Fruit fly (Drosophila melanogaster) whole organism, prepupa: ENCODE data around the gene Las.

Experiments used
- Blimp-1 ChIP-seq: fragments of 200-800 bp; sonication (Bioruptor generic); optimal IDR thresholded peaks from 3 replicates; lab custom pipeline; 2017; ENCODE audit warnings: missing biosample characterization, missing genetic modification characterization, mild to moderate bottlenecking, moderate library complexity, missing genetic modification reagents
- CG10631 ChIP-seq: fragments of 200-800 bp; sonication (Bioruptor generic); optimal IDR thresholded peaks from 2 replicates; lab custom pipeline; 2016; ENCODE audit warnings: missing biosample characterization, missing genetic modification characterization
- CG10669 ChIP-seq: fragments of 200-800 bp; sonication (Bioruptor generic); optimal IDR thresholded peaks from 3 replicates; lab custom pipeline; 2018; ENCODE audit warnings: missing biosample characterization, mild to moderate bottlenecking, missing genetic modification characterization, moderate library complexity
- CG7368 ChIP-seq: fragments of 200-800 bp; sonication (Bioruptor generic); optimal IDR thresholded peaks from 3 replicates; lab custom pipeline; 2016; ENCODE audit warnings: missing biosample characterization, missing genetic modification characterization
- CG8319 ChIP-seq: fragments of 200-800 bp; sonication (Bioruptor generic); optimal IDR thresholded peaks from 3 replicates; lab custom pipeline; 2016; ENCODE audit warnings: missing biosample characterization, missing genetic modification characterization
- Eip75B ChIP-seq: fragments of 200-800 bp; sonication (Bioruptor generic); optimal IDR thresholded peaks from 3 replicates; lab custom pipeline; 2016; ENCODE audit warnings: missing biosample characterization, missing genetic modification characterization
- Eip78C ChIP-seq: fragments of 200-800 bp; sonication (Bioruptor generic); peaks from one replicate; lab custom pipeline; 2016; ENCODE audit warnings: missing biosample characterization, missing genetic modification characterization
- Eip93F ChIP-seq: fragments of 200-800 bp; sonication (Bioruptor generic); optimal IDR thresholded peaks from 2 replicates; lab custom pipeline; 2016; ENCODE audit warnings: missing biosample characterization, mild to moderate bottlenecking, missing genetic modification characterization
- Smox ChIP-seq: fragments of 200-800 bp; sonication (Bioruptor generic); optimal IDR thresholded peaks from 3 replicates; lab custom pipeline; 2016; ENCODE audit warnings: missing biosample characterization, missing genetic modification characterization
- Sox102F ChIP-seq: fragments of 200-800 bp; sonication (Bioruptor generic); optimal IDR thresholded peaks from 2 replicates; lab custom pipeline; 2016; ENCODE audit warnings: missing biosample characterization, mild to moderate bottlenecking, missing genetic modification characterization
- net ChIP-seq: fragments of 200-800 bp; sonication (Bioruptor generic); optimal IDR thresholded peaks from 3 replicates; lab custom pipeline; 2016; ENCODE audit warnings: missing biosample characterization, missing genetic modification characterization
- salr ChIP-seq, 2 experiments: fragments of 200-800 bp; sonication (Bioruptor generic); optimal IDR thresholded peaks; 3 replicates each; lab custom pipeline; 2016 to 2018; ENCODE audit warnings: missing biosample characterization in 2 of 2, missing genetic modification characterization in 2 of 2, mild to moderate bottlenecking in 1 of 2

DNA sequence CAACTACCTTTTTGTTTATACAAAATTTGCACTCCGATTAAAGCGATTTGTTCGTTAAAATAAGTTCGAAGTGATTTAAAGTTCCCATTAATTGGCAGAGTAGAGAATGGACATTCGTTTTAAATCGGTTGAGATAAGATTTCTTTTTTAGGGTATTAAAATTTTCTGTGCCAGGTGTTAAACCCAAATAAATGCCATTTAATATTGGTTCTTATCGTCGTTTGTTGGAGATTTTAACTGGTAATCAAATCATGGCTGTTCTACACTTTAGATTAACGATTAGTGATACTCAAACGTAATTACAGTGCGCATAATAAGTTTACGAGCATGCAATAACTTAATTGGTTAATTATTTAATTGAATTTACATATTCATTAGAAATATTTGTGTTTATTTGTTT is 30.2 kb upstream of the Las start:
- TF ChIP-seq Eip75B (GFP tag; lab: Kevin White, UChicago) (no peak), net (GFP tag; lab: Kevin White, UChicago) (no peak), Eip93F (GFP tag; lab: Kevin White, UChicago) (no peak), Blimp-1 (GFP tag; lab: Kevin White, UChicago) (no peak), CG10631 (GFP tag; lab: Kevin White, UChicago) (no peak), CG7368 (GFP tag; lab: Kevin White, UChicago) (no peak), Smox (GFP tag; lab: Kevin White, UChicago) (no peak), CG8319 (GFP tag; lab: Kevin White, UChicago) (no peak), Sox102F (GFP tag; lab: Kevin White, UChicago) (no peak), salr (GFP tag; optimal IDR thresholded peaks at IDR 0.05; lab: Kevin White, UChicago) (no peak), CG10669 (GFP tag; lab: Kevin White, UChicago) (no peak), Eip78C (GFP tag; lab: Kevin White, UChicago) (no peak)
